Worm (Caenorhabditis elegans) whole organism, L4 larva: Measurements from ENCODE around the gene C18D4.12.

ENCODE experiments used
- pha-4 ChIP-seq, 2 experiments: fragments of 150-350 bp in 1 of 2; fragments of 200-800 bp in 1 of 2; sonication (Bioruptor generic) in 1 of 2; IDR thresholded peaks in 1 of 2; optimal IDR thresholded peaks in 1 of 2; 2 replicates each; pipeline versions ENCODE4 v1.3.6 to Lab custom; 2014 to 2022; ENCODE audit warnings: missing genetic modification characterization in 2 of 2, missing genetic modification reagents in 2 of 2, missing biosample characterization in 1 of 2, missing compliant biosample characterization in 1 of 2
- ztf-7 ChIP-seq: fragments of 150-350 bp; optimal IDR thresholded peaks from 2 replicates; lab custom pipeline; 2014; ENCODE audit warnings: missing biosample characterization, missing genetic modification characterization

- TF ChIP-seq ztf-7 (tag; lab: Kevin White, UChicago) (no peak), pha-4 (GFP tag; IDR thresholded peaks at IDR 0.05; lab: Robert Waterston, UW) (no peak), pha-4 (tag; optimal IDR thresholded peaks at IDR 0.05; lab: Kevin White, UChicago) (no peak)
These were observed 30.3 kb downstream of the C18D4.12 start for ce11 chrV:17500055-17500454.
